Worm (Caenorhabditis elegans) whole organism, young adult: ENCODE results near the gene rho-1.

Experiments
- F22D6.2 ChIP-seq: sonication (generic microtip); optimal IDR thresholded peaks from 2 replicates; lab custom pipeline; 2016; ENCODE audit warnings: mild to moderate bottlenecking, missing genetic modification characterization, missing compliant biosample characterization
- F23B12.7 ChIP-seq: sonication (generic microtip); optimal IDR thresholded peaks from 2 replicates; lab custom pipeline; 2017; ENCODE audit warnings: missing genetic modification characterization, mild to moderate bottlenecking, missing compliant biosample characterization, antibody characterized with exemption, moderate library complexity; ENCODE audit not compliant: insufficient read depth
- F33H1.4 ChIP-seq: fragments of 200-800 bp; sonication (Bioruptor generic); IDR thresholded peaks from 2 replicates; pipeline ENCODE4 v1.3.6; 2022; ENCODE audit warnings: missing genetic modification reagents, missing genetic modification characterization, missing compliant biosample characterization
- F37B4.10 ChIP-seq: fragments of 200-800 bp; sonication (Bioruptor generic); IDR thresholded peaks from 2 replicates; pipeline ENCODE4 v1.3.6; 2022; ENCODE audit warnings: missing genetic modification characterization, missing compliant biosample characterization
- F39B2.1 ChIP-seq: fragments of 200-800 bp; sonication (Bioruptor generic); IDR thresholded peaks from 2 replicates; pipeline ENCODE4 v1.3.6; 2022; ENCODE audit warnings: missing genetic modification reagents, missing genetic modification characterization, missing compliant biosample characterization
- F57A8.1 ChIP-seq: fragments of 200-800 bp; sonication (Bioruptor generic); optimal IDR thresholded peaks from 2 replicates; lab custom pipeline; 2018; ENCODE audit warnings: mild to moderate bottlenecking, missing genetic modification characterization, moderate library complexity, missing compliant biosample characterization
- T26A5.8 ChIP-seq: sonication (generic microtip); optimal IDR thresholded peaks from 2 replicates; lab custom pipeline; 2016; ENCODE audit warnings: missing genetic modification characterization, missing compliant biosample characterization
- Y53G8AR.9 ChIP-seq: fragments of 200-800 bp; sonication (Bioruptor generic); conservative IDR thresholded peaks from 2 replicates; pipeline ENCODE4 v1.3.6; 2022; ENCODE audit warnings: missing genetic modification reagents, missing genetic modification characterization, missing compliant biosample characterization
- Y56A3A.18 ChIP-seq: fragments of 200-800 bp; sonication (Bioruptor generic); IDR thresholded peaks from 2 replicates; pipeline ENCODE4 v1.3.6; 2022; ENCODE audit warnings: missing genetic modification reagents, missing genetic modification characterization, missing compliant biosample characterization
- Y67H2A.10 ChIP-seq: fragments of 200-800 bp; sonication (Bioruptor generic); conservative IDR thresholded peaks from 2 replicates; pipeline ENCODE4 v1.3.6; 2022; ENCODE audit warnings: missing genetic modification reagents, missing genetic modification characterization, missing compliant biosample characterization
- ZK185.1 ChIP-seq: sonication (generic microtip); optimal IDR thresholded peaks from 2 replicates; lab custom pipeline; 2016; ENCODE audit warnings: mild to moderate bottlenecking, missing genetic modification characterization, missing compliant biosample characterization; ENCODE audit not compliant: poor library complexity, severe bottlenecking
- atf-7 ChIP-seq: sonication (generic microtip); optimal IDR thresholded peaks from 2 replicates; lab custom pipeline; 2017; ENCODE audit warnings: mild to moderate bottlenecking, missing genetic modification characterization, missing compliant biosample characterization
- attf-5 ChIP-seq: fragments of 200-800 bp; sonication (Bioruptor generic); optimal IDR thresholded peaks from 2 replicates; lab custom pipeline; 2018; ENCODE audit warnings: mild to moderate bottlenecking, missing genetic modification characterization, missing compliant biosample characterization
- bed-1 ChIP-seq: fragments of 200-800 bp; sonication (Bioruptor generic); IDR thresholded peaks from 2 replicates; pipeline ENCODE4 v1.3.6; 2022; ENCODE audit warnings: missing genetic modification reagents, missing genetic modification characterization, missing compliant biosample characterization
- cebp-1 ChIP-seq, 2 experiments: fragments of 200-800 bp in 1 of 2; sonication (Bioruptor generic) in 1 of 2; sonication (generic microtip) in 1 of 2; IDR thresholded peaks in 1 of 2; optimal IDR thresholded peaks in 1 of 2; 2 replicates each; pipeline versions ENCODE4 v1.3.6 to Lab custom; 2017 to 2022; ENCODE audit warnings: missing compliant biosample characterization in 2 of 2, missing genetic modification characterization in 2 of 2, mild to moderate bottlenecking in 1 of 2, missing genetic modification reagents in 1 of 2, moderate library complexity in 1 of 2
- ceh-27 ChIP-seq: fragments of 200-800 bp; sonication (Bioruptor generic); optimal IDR thresholded peaks from 2 replicates; lab custom pipeline; 2018; ENCODE audit warnings: mild to moderate bottlenecking, missing genetic modification characterization, moderate library complexity, missing compliant biosample characterization
- dox-1 ChIP-seq: fragments of 200-800 bp; sonication (Bioruptor generic); IDR thresholded peaks from 2 replicates; pipeline ENCODE4 v1.3.6; 2022; ENCODE audit warnings: missing genetic modification reagents, missing genetic modification characterization, missing compliant biosample characterization
- dpff-1 ChIP-seq: sonication (generic microtip); optimal IDR thresholded peaks from 2 replicates; lab custom pipeline; 2017; ENCODE audit warnings: mild to moderate bottlenecking, missing genetic modification characterization, missing compliant biosample characterization
- efl-1 ChIP-seq: fragments of 150-350 bp; optimal IDR thresholded peaks from 2 replicates; lab custom pipeline; 2014; ENCODE audit warnings: missing biosample characterization, missing genetic modification reagents, missing genetic modification characterization
- egl-44 ChIP-seq: fragments of 200-800 bp; sonication (Bioruptor generic); IDR thresholded peaks from 2 replicates; pipeline ENCODE4 v1.3.6; 2022; ENCODE audit warnings: missing genetic modification reagents, missing genetic modification characterization, missing compliant biosample characterization
- hmg-1.2 ChIP-seq: fragments of 200-800 bp; sonication (Bioruptor generic); IDR thresholded peaks from 2 replicates; pipeline ENCODE4 v1.3.6; 2022; ENCODE audit warnings: missing genetic modification reagents, missing genetic modification characterization, missing compliant biosample characterization
- hrde-1 ChIP-seq: sonication (generic microtip); optimal IDR thresholded peaks from 2 replicates; lab custom pipeline; 2016; ENCODE audit warnings: missing genetic modification characterization, mild to moderate bottlenecking, missing compliant biosample characterization, moderate library complexity, missing genotype, missing genetic modification reagents, borderline replicate concordance
- hsf-1 ChIP-seq: fragments of 200-800 bp; sonication (Bioruptor generic); IDR thresholded peaks from 2 replicates; pipeline ENCODE4 v1.3.6; 2022; ENCODE audit warnings: missing genetic modification reagents, missing genetic modification characterization, missing compliant biosample characterization
- lag-1 ChIP-seq: fragments of 200-800 bp; sonication (Bioruptor generic); IDR thresholded peaks from 2 replicates; pipeline ENCODE4 v1.3.6; 2022; ENCODE audit warnings: missing genetic modification reagents, missing genetic modification characterization, missing compliant biosample characterization
- lin-40 ChIP-seq: sonication (generic microtip); optimal IDR thresholded peaks from 2 replicates; lab custom pipeline; 2016; ENCODE audit warnings: missing genetic modification characterization, mild to moderate bottlenecking, missing compliant biosample characterization, missing genotype, missing genetic modification reagents
- lin-54 ChIP-seq: fragments of 200-800 bp; sonication (Bioruptor generic); optimal IDR thresholded peaks from 2 replicates; lab custom pipeline; 2018; ENCODE audit warnings: mild to moderate bottlenecking, missing genetic modification characterization, missing compliant biosample characterization
- madf-8 ChIP-seq: fragments of 200-800 bp; sonication (Bioruptor generic); conservative IDR thresholded peaks from 2 replicates; pipeline ENCODE4 v1.3.6; 2022; ENCODE audit warnings: missing genetic modification reagents, missing genetic modification characterization, missing compliant biosample characterization
- mes-4 ChIP-seq: sonication (generic microtip); optimal IDR thresholded peaks from 2 replicates; lab custom pipeline; 2016; ENCODE audit warnings: missing genotype, missing genetic modification characterization, missing compliant biosample characterization
- nfyb-1 ChIP-seq: fragments of 200-800 bp; sonication (Bioruptor generic); IDR thresholded peaks from 2 replicates; pipeline ENCODE4 v1.3.6; 2022; ENCODE audit warnings: missing genetic modification reagents, missing genetic modification characterization, missing compliant biosample characterization
- nhr-179 ChIP-seq: sonication (generic microtip); optimal IDR thresholded peaks from 2 replicates; lab custom pipeline; 2016; ENCODE audit warnings: mild to moderate bottlenecking, missing genetic modification characterization, missing compliant biosample characterization
- nhr-27 ChIP-seq: fragments of 200-800 bp; sonication (Bioruptor generic); optimal IDR thresholded peaks from 2 replicates; lab custom pipeline; 2018; ENCODE audit warnings: mild to moderate bottlenecking, missing genetic modification characterization, moderate library complexity, missing compliant biosample characterization
- snpc-4 ChIP-seq, 5 experiments: fragments of 150-350 bp in 1 of 5; sonication (generic microtip) in 4 of 5; optimal IDR thresholded peaks; 2 replicates each; lab custom pipeline; 2014 to 2018; ENCODE audit warnings: missing genetic modification characterization in 5 of 5, missing biosample characterization in 3 of 5, antibody characterized with exemption in 2 of 5, mild to moderate bottlenecking in 2 of 5, missing compliant biosample characterization in 2 of 5, missing genotype in 2 of 5, moderate library complexity in 2 of 5, missing genetic modification reagents in 1 of 5
- tbp1 ChIP-seq: fragments of 200-800 bp; sonication (Bioruptor generic); optimal IDR thresholded peaks from 2 replicates; lab custom pipeline; 2018; ENCODE audit warnings: mild to moderate bottlenecking, missing genetic modification characterization, missing compliant biosample characterization
- tbx-9 ChIP-seq: sonication (generic microtip); optimal IDR thresholded peaks from 2 replicates; lab custom pipeline; 2016; ENCODE audit warnings: borderline replicate concordance, missing genetic modification characterization, inconsistent platforms, missing compliant biosample characterization
- unc-130 ChIP-seq: sonication (generic microtip); optimal IDR thresholded peaks from 2 replicates; lab custom pipeline; 2016; ENCODE audit warnings: missing genetic modification reagents, missing genetic modification characterization, missing compliant biosample characterization
- unc-62 ChIP-seq: fragments of 150-350 bp; optimal IDR thresholded peaks from 2 replicates; lab custom pipeline; 2014; ENCODE audit warnings: missing biosample characterization, missing genetic modification reagents, missing genetic modification characterization
- ztf-18 ChIP-seq: sonication (generic microtip); optimal IDR thresholded peaks from 2 replicates; lab custom pipeline; 2016; ENCODE audit warnings: missing genotype, mild to moderate bottlenecking, missing genetic modification characterization, missing compliant biosample characterization
- ztf-6 ChIP-seq: fragments of 200-800 bp; sonication (Bioruptor generic); IDR thresholded peaks from 2 replicates; pipeline ENCODE4 v1.3.6; 2022; ENCODE audit warnings: missing genetic modification reagents, missing genetic modification characterization, missing compliant biosample characterization

rho-1 gene

DNA sequence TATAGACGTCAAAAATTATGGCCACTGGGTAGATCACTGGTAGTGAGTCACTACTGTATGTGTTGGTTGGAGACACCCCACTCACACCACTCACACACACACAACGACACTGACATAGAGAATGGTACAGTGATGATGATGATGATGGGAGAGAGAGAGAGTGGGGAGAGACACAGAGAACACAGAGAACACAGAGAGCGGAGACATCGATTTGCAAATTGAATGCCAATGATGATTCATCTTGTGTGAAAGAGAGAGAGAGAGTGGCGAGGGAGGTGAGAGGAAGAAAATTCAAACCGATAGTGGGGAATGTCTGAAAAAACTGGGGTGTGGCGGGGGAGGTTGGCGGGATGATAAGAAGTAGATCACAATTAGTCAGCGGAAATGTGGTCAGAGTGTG, 1.1 kb upstream of the rho-1 start (continued):
- TF ChIP-seq madf-8 = no peak
- TF ChIP-seq ZK185.1 (tag; lab: Kevin White, UChicago) = peak; percentile 39
- TF ChIP-seq lag-1 (GFP tag; lab: Robert Waterston, UW) = no peak
- TF ChIP-seq ceh-27 (GFP tag; lab: Kevin White, UChicago) = peak; percentile 67
- TF ChIP-seq unc-62 (GFP tag; lab: Kevin White, UChicago) = peak; percentile 37
- no peak for TF ChIP-seq lin-54 (GFP tag; lab: Kevin White, UChicago)
- TF ChIP-seq F23B12.7 (tag; lab: Kevin White, UChicago) = no peak
- TF ChIP-seq F39B2.1 (GFP tag; lab: Robert Waterston, UW) = no peak
- peak; percentile 45 for TF ChIP-seq lin-40 (tag; lab: Kevin White, UChicago)
- TF ChIP-seq egl-44 = no peak
- TF ChIP-seq attf-5 = peak; percentile 59
- 0 out of 2 replicates have a peak, but pooled peaks have one; percentile 48 for TF ChIP-seq Y56A3A.18 (GFP tag; lab: Robert Waterston, UW)
- TF ChIP-seq F22D6.2 (tag; lab: Kevin White, UChicago) = no peak
- TF ChIP-seq tbp1 (GFP tag; lab: Kevin White, UChicago) = no peak
- no peak for TF ChIP-seq hsf-1
- TF ChIP-seq tbx-9 (tag; lab: Kevin White, UChicago) = no peak
- no peak for TF ChIP-seq atf-7 (tag; lab: Kevin White, UChicago)
- no peak for TF ChIP-seq F33H1.4 (GFP tag; lab: Robert Waterston, UW)
- no peak for TF ChIP-seq snpc-4 (GFP tag; optimal IDR thresholded peaks at IDR 0.05; lab: Kevin White, UChicago)
- TF ChIP-seq snpc-4 (tag; optimal IDR thresholded peaks at IDR 0.05; lab: Kevin White, UChicago) = peak in 2 of 4 experiments; percentile 16 to 25
- no peak for TF ChIP-seq hrde-1
- TF ChIP-seq mes-4 (tag; lab: Kevin White, UChicago) = no peak
- no peak for TF ChIP-seq dpff-1
- no peak for TF ChIP-seq efl-1
- TF ChIP-seq hmg-1.2 (GFP tag; lab: Robert Waterston, UW) = peak; percentile 44; the same call in 1 of the 2 replicates
- no peak for TF ChIP-seq unc-130 (GFP tag; lab: Kevin White, UChicago)
- TF ChIP-seq ztf-18 (tag; lab: Kevin White, UChicago) = no peak
- TF ChIP-seq Y67H2A.10 (GFP tag; lab: Robert Waterston, UW) = no peak
- TF ChIP-seq dox-1 (GFP tag; lab: Robert Waterston, UW) = peak; percentile 61
- no peak for TF ChIP-seq cebp-1 (GFP tag; IDR thresholded peaks at IDR 0.05; lab: Robert Waterston, UW)
- peak; percentile 53 for TF ChIP-seq cebp-1 (tag; optimal IDR thresholded peaks at IDR 0.05; lab: Kevin White, UChicago)
- no peak for TF ChIP-seq nhr-179 (tag; lab: Kevin White, UChicago)
- TF ChIP-seq ztf-6 = no peak
- TF ChIP-seq nhr-27 (tag; lab: Kevin White, UChicago) = no peak
- TF ChIP-seq nfyb-1 (GFP tag; lab: Robert Waterston, UW) = no peak
- TF ChIP-seq T26A5.8 = no peak
- TF ChIP-seq Y53G8AR.9 (GFP tag; lab: Robert Waterston, UW) = 0 out of 2 replicates have a peak, but pooled peaks have one; percentile 33
- no peak for TF ChIP-seq F37B4.10 (GFP tag; lab: Robert Waterston, UW)
- no peak for TF ChIP-seq bed-1 (GFP tag; lab: Robert Waterston, UW)
- TF ChIP-seq F57A8.1 = no peak
